Worm (Caenorhabditis elegans): ENCODE results near the gene tir-1.

DNA sequence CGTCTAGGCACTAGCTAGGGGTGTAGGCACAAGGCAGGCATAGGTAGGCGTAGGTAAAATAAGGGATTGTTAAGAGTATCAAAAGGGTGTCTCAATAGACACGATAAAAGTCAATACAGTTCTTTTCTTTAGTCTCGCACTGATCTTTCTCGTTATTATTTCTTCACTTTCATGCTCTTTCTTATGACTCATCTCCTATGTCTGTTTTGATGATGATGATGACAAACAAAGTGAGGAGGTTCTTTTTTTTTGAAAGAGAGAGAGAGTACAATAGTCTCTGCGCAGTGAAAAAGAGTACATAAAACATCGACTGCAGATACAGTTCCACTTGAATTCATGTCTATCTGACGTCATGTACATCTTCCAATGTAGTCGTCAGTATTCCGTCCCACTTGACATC lies 11.5 kb downstream of the tir-1 start:
- TF ChIP-seq tbx-11 (GFP tag; IDR thresholded peaks at IDR 0.05) (no peak), ama-1 (optimal IDR thresholded peaks at IDR 0.05) (no peak), tbx-37 (GFP tag; conservative IDR thresholded peaks at IDR 0.05) (no peak), sea-1 (GFP tag; conservative IDR thresholded peaks at IDR 0.05) (no peak), hmbx-1 (tag; optimal IDR thresholded peaks at IDR 0.05) (no peak), scrt-1 (GFP tag; IDR thresholded peaks at IDR 0.05) (no peak), B0310.2 (tag; optimal IDR thresholded peaks at IDR 0.05) (no peak), tra-4 (tag; optimal IDR thresholded peaks at IDR 0.05) (no peak), flt-1 (GFP tag; IDR thresholded peaks at IDR 0.05) (no peak)

All from whole organism, early embryonic.